Fruit fly (Drosophila melanogaster) ovary, adult (tissue): ENCODE measurements around the gene CG9312.

ENCODE experiments used
- CG17801 ChIP-seq: fragments of 200-800 bp; optimal IDR thresholded peaks from 2 replicates; lab custom pipeline; 2019; ENCODE audit warnings: missing biosample characterization, mild to moderate bottlenecking, missing genetic modification characterization, moderate library complexity; ENCODE audit not compliant: partially characterized antibody

Gene CG9312

dm6 chr3R:13796607-13797246 is 31.2 kb downstream of the CG9312 start:
- no peak for TF ChIP-seq CG17801

DNA sequence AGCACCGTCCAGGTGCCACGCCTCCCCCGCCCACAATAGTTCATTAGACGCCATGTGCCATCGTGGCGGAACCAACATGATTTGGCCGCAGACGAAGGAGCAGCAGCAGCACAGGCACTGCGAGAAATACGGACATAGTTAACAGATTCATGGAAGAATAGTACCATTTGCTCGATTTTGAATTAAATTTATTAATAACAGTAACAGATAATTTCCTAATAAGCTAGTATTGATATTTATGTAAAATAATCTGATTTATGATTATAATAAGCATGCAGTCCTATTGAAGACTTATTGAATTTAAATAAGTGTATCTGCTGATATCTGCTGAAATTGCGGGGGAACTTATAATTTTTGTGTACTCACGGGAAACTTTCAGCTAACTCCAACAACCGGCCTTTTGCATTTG is 31.7 kb downstream of the CG9312 start:
- no peak for TF ChIP-seq CG17801

dm6 chr3R:13797823-13798446 is 32.4 kb downstream of the CG9312 start:
- no peak for TF ChIP-seq CG17801

dm6 chr3R:13799567-13800429 is 34.2 kb downstream of the CG9312 start:
- TF ChIP-seq CG17801, result no peak

DNA sequence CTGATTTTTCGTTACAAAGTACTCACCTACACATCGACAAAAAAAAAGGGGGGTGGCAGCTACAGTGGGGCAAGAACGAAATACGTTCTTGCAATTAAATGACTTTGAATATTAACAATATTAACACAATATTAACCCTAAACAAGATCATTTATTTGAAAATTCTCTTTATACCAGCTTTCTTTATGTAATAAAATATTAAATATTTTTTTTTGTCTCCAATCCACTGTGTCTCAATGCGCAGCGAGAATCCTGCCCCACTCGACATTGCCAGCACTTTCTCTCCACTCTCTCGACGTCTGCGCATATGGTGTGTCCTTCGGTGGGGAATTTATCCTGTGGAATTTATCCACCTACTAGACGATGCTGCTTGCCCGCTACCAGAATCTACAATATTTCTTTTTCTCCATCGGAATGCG is 34.9 kb downstream of the CG9312 start:
- TF ChIP-seq CG17801, result no peak

DNA sequence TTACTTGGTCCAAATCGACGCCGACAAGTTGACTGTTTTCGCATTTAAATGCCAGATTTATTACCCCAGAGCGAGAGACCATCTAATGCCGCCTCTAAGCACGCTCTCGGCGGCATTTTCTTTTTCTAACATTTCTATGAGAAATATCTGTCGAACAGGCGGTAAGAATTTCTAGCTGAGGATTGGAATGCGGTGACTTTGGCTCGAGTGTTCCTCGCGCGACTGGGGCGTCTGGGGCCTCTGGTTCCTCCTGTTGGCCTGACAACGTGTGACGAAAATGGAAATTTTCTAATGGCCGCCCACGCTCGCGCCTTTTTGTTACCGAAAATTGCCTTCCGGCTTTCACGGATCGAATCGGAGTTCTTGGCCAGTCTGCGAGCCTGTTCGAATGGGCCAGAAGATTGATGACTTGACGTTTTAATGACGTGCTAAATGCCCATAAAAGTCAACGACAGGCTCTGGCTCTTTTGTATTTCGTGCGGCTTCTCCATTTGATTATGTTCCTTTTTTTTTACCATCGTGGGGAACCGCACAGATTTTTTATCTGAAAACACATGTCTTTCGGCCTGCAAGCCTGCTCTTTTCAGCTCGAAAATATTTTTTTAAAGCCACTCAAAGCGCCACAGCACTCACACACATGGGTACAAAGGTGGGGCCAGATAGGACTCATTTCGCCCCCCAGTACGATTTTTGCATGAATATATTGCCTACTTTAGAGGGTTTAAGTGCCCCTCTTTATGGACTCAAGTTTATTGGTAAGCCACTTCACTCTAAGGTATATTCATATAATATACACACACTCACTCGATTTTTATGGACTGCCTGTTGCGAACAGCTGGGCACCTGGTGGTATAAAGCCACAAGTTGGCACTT is 35.9 kb downstream of the CG9312 start:
- no peak for TF ChIP-seq CG17801

dm6 chr3R:13802057-13802817 is 36.7 kb downstream of the CG9312 start:
- TF ChIP-seq CG17801, result no peak

dm6 chr3R:13803185-13803887 is 37.8 kb downstream of the CG9312 start:
- TF ChIP-seq CG17801, result no peak

- no peak for TF ChIP-seq CG17801
Measured at dm6 chr3R:13803892-13804710, 38.5 kb downstream of the CG9312 start.

- TF ChIP-seq CG17801, result no peak
Measured at dm6 chr3R:13804971-13805603, 39.5 kb downstream of the CG9312 start.

dm6 chr3R:13806032-13806709 is 40.6 kb downstream of the CG9312 start:
- no peak for TF ChIP-seq CG17801

- no peak for TF ChIP-seq CG17801
Measured at dm6 chr3R:13806710-13807093, 41.1 kb downstream of the CG9312 start.

DNA sequence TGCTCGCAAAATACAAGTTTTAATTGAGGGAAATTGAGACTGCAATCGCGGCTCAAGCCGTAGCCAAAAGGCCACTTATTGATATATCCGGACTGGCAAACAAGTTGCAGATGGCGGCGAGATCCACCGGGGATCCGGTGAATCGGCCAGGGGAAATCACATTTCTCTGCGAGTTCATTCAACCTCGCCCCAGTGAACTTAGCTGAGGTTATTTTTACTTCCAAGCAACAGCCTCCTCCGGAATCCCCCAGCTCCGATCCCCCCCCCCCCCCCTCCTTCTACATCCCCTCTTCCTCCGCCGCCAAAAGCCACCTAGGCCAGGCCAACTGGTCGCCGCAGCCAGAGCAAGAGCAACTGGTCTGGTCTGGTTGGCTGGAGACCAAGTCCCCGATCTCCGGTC is 41.8 kb downstream of the CG9312 start:
- TF ChIP-seq CG17801, result no peak
